Worm (Caenorhabditis elegans) whole organism, mixed stage, embryonic: ENCODE data around the gene clec-78.

Source experiments
- ceh-43 ChIP-seq: fragments of 200-800 bp; sonication (Bioruptor generic); optimal IDR thresholded peaks from 2 replicates; lab custom pipeline; 2018; ENCODE audit warnings: mild to moderate bottlenecking, missing genetic modification characterization, moderate library complexity, missing compliant biosample characterization
- ces-1 ChIP-seq: fragments of 150-350 bp; optimal IDR thresholded peaks from 2 replicates; lab custom pipeline; 2014; ENCODE audit warnings: missing biosample characterization, missing genetic modification reagents, missing genetic modification characterization
- ham-2 ChIP-seq: fragments of 200-800 bp; sonication (Bioruptor generic); optimal IDR thresholded peaks from 2 replicates; lab custom pipeline; 2018; ENCODE audit warnings: mild to moderate bottlenecking, missing genetic modification characterization, missing compliant biosample characterization
- lin-13 ChIP-seq: fragments of 150-350 bp; optimal IDR thresholded peaks from 2 replicates; lab custom pipeline; 2014; ENCODE audit warnings: missing biosample characterization, missing genetic modification characterization
- lsy-2 ChIP-seq: fragments of 150-350 bp; optimal IDR thresholded peaks from 2 replicates; lab custom pipeline; 2014; ENCODE audit warnings: missing biosample characterization, missing genetic modification characterization
- mep-1 ChIP-seq: fragments of 150-350 bp; optimal IDR thresholded peaks from 2 replicates; lab custom pipeline; 2017; ENCODE audit warnings: missing biosample characterization, missing genetic modification reagents, missing genetic modification characterization, inconsistent platforms
- nhr-12 ChIP-seq: fragments of 150-350 bp; optimal IDR thresholded peaks from 2 replicates; lab custom pipeline; 2014; ENCODE audit warnings: missing biosample characterization, missing genetic modification characterization
- snpc-4 ChIP-seq: fragments of 150-350 bp; optimal IDR thresholded peaks from 2 replicates; lab custom pipeline; 2014; ENCODE audit warnings: missing biosample characterization, missing genetic modification characterization
- unc-62 ChIP-seq: fragments of 150-350 bp; optimal IDR thresholded peaks from 2 replicates; lab custom pipeline; 2014; ENCODE audit warnings: missing biosample characterization, missing genetic modification reagents, missing genetic modification characterization

DNA sequence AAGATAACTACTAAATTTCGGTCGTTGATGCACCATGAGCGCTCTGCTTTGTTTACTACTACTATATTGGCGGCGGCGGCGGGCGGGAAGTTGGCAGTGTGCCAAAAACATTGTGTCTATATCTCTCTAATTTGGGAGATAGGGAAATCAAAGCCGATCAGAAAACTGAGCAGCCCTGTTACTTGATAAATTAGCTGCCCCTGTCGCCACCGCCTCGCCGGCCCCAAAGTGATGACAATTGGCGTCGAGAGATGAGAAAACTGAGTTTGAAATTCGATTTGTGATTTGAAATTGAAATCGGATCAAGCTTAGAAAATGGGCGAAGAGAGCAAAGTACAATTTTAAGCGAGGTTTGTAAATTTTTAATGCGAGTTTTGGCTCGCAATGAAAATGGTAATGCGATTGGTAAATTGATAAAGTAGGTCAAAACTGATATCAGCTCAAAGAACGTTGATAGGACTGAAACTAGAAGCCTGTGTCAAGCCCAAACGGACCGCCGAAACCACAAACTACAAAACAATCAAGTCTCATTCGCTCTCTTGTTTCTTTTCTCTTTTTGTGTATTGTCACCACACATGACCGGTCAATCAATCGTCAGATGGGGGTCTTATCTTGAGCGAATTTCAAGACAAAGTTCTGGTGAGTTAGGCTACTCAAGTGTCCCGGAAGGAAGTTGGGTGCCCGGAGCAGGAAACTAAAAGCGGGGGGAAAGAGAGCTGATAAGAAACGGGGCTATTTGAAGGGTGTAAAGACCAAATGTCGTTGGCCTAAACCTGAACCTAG lies 38.4 kb downstream of the clec-78 start:
- TF ChIP-seq nhr-12 (no peak), mep-1 (tag; lab: Kevin White, UChicago) (no peak), ceh-43 (GFP tag; lab: Kevin White, UChicago) (no peak), ham-2 (GFP tag; lab: Kevin White, UChicago) (no peak), lin-13 (tag; lab: Kevin White, UChicago) (no peak), unc-62 (no peak), snpc-4 (tag; lab: Kevin White, UChicago) (no peak), lsy-2 (no peak), ces-1 (GFP tag; lab: Kevin White, UChicago) (no peak)
